Worm (Caenorhabditis elegans) whole organism, L4 larva: ENCODE results near the gene Y25C1A.14.

Experiments
- F37D6.2 ChIP-seq: sonication (generic microtip); optimal IDR thresholded peaks from 2 replicates; lab custom pipeline; 2016; ENCODE audit warnings: mild to moderate bottlenecking, missing genetic modification characterization, missing compliant biosample characterization
- Y75B8A.6 ChIP-seq: fragments of 200-800 bp; sonication (Bioruptor generic); IDR thresholded peaks from 2 replicates; pipeline ENCODE4 v1.3.6; 2022; ENCODE audit warnings: missing genetic modification reagents, missing genetic modification characterization, missing compliant biosample characterization
- aha-1 ChIP-seq: fragments of 150-350 bp; peaks from one replicate; lab custom pipeline; 2014; ENCODE audit warnings: missing biosample characterization, missing genetic modification characterization
- ceh-20 ChIP-seq: fragments of 200-800 bp; sonication (Bioruptor generic); IDR thresholded peaks from 2 replicates; pipeline ENCODE4 v1.3.6; 2022; ENCODE audit warnings: missing genetic modification reagents, missing genetic modification characterization, missing compliant biosample characterization
- ceh-28 ChIP-seq: fragments of 150-350 bp; optimal IDR thresholded peaks from 2 replicates; lab custom pipeline; 2014; ENCODE audit warnings: missing biosample characterization, missing genetic modification reagents, missing genetic modification characterization
- cey-2 ChIP-seq: sonication (generic microtip); optimal IDR thresholded peaks from 3 replicates; lab custom pipeline; 2017; ENCODE audit warnings: missing genetic modification characterization, mild to moderate bottlenecking, missing compliant biosample characterization, antibody characterized with exemption, borderline replicate concordance; ENCODE audit not compliant: insufficient read depth
- daf-8 ChIP-seq: fragments of 200-800 bp; sonication (Bioruptor generic); IDR thresholded peaks from 2 replicates; pipeline ENCODE4 v1.3.6; 2022; ENCODE audit warnings: missing genetic modification characterization, missing compliant biosample characterization
- dmd-6 ChIP-seq: fragments of 200-800 bp; sonication (Bioruptor generic); IDR thresholded peaks from 2 replicates; pipeline ENCODE4 v1.3.6; 2022; ENCODE audit warnings: missing genetic modification reagents, missing genetic modification characterization, missing compliant biosample characterization
- dpl-1 ChIP-seq: fragments of 150-350 bp; optimal IDR thresholded peaks from 2 replicates; lab custom pipeline; 2014; ENCODE audit warnings: missing biosample characterization, missing genetic modification reagents, missing genetic modification characterization
- egl-27 ChIP-seq: sonication (generic microtip); optimal IDR thresholded peaks from 3 replicates; lab custom pipeline; 2017; ENCODE audit warnings: missing biosample characterization, missing genetic modification reagents, missing genetic modification characterization
- fos-1 ChIP-seq: fragments of 150-350 bp; optimal IDR thresholded peaks from 2 replicates; lab custom pipeline; 2014; ENCODE audit warnings: missing biosample characterization, missing genetic modification characterization
- lin-1 ChIP-seq: fragments of 200-800 bp; sonication (Bioruptor generic); IDR thresholded peaks from 2 replicates; pipeline ENCODE4 v1.3.6; 2022; ENCODE audit warnings: missing genetic modification reagents, missing genetic modification characterization, missing compliant biosample characterization
- lin-39 ChIP-seq: fragments of 150-350 bp; optimal IDR thresholded peaks from 2 replicates; lab custom pipeline; 2014; ENCODE audit warnings: missing biosample characterization, missing genetic modification reagents, missing genetic modification characterization
- madf-5 ChIP-seq, 2 experiments: fragments of 200-800 bp; sonication (Bioruptor generic); IDR thresholded peaks; 2 replicates each; pipeline ENCODE4 v1.3.6; 2022; ENCODE audit warnings: missing compliant biosample characterization in 2 of 2, missing genetic modification characterization in 2 of 2
- mes-2 ChIP-seq: sonication (generic microtip); optimal IDR thresholded peaks from 2 replicates; lab custom pipeline; 2016; ENCODE audit warnings: missing genotype, mild to moderate bottlenecking, missing genetic modification characterization, missing compliant biosample characterization; ENCODE audit not compliant: poor library complexity, severe bottlenecking
- nhr-111 ChIP-seq: fragments of 200-800 bp; sonication (Bioruptor generic); optimal IDR thresholded peaks from 2 replicates; lab custom pipeline; 2018; ENCODE audit warnings: mild to moderate bottlenecking, missing genetic modification characterization, missing compliant biosample characterization
- nhr-6 ChIP-seq: fragments of 150-350 bp; optimal IDR thresholded peaks from 2 replicates; lab custom pipeline; 2014; ENCODE audit warnings: missing biosample characterization, missing genetic modification characterization
- sdz-12 ChIP-seq: fragments of 200-800 bp; sonication (Bioruptor generic); optimal IDR thresholded peaks from 2 replicates; lab custom pipeline; 2018; ENCODE audit warnings: mild to moderate bottlenecking, missing genetic modification characterization, missing compliant biosample characterization
- snpc-1.2 ChIP-seq: fragments of 200-800 bp; sonication (Bioruptor generic); IDR thresholded peaks from 2 replicates; pipeline ENCODE4 v1.3.6; 2022; ENCODE audit warnings: missing genetic modification reagents, missing genetic modification characterization, missing compliant biosample characterization
- zfp-2 ChIP-seq: sonication (generic microtip); optimal IDR thresholded peaks from 2 replicates; lab custom pipeline; 2016; ENCODE audit warnings: mild to moderate bottlenecking, missing genetic modification characterization, missing compliant biosample characterization
- zfp-3 ChIP-seq: fragments of 200-800 bp; sonication (Bioruptor generic); conservative IDR thresholded peaks from 2 replicates; pipeline ENCODE4 v1.3.6; 2022; ENCODE audit warnings: missing genetic modification reagents, missing genetic modification characterization, missing compliant biosample characterization

Gene Y25C1A.14

DNA sequence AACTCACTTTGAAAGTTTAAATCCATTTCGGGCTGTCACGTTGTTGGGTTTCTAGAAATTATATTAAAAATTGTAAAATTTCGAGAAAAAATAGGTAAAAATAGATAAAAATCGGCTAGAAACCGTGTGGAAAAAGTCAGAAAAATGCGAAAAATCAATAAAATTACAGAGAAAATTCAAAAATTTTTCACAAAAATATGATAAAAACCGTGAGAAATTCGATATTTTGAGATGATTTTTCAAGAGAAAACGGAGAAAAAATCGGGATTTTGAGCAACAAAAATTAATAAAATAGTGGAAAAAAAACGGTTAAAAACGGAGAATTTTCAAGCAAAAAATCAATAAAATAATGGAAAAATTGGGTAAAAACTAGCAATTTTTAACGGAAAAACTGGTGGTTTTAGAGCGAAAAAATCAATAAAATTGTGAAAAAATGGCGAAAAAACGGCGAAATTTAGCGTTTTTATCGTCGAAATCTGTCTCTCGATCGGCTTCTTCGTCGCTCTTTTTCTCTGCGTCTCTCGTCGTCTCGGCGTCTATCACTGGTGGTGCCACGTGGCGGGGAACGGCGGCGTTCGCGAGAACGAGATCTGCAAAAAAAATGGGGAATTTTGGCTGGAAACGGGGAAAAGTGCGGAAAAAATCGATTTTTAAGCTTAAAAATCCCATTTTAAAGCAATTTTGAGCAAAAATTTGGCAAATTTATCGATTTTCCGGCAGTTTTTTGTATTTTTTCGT, 25.6 kb downstream of the Y25C1A.14 start, which contains the start of gene Y25C1A.7:
Y25C1A.7 (minus strand) TSS at position 51 of the 738 bp plus-strand sequence.
- TF ChIP-seq lin-1 (GFP tag; lab: Robert Waterston, UW) = no peak
- no peak for TF ChIP-seq nhr-111
- no peak for TF ChIP-seq zfp-2 (tag; lab: Kevin White, UChicago)
- TF ChIP-seq ceh-20 (GFP tag; lab: Robert Waterston, UW) = no peak
- TF ChIP-seq mes-2 (tag; lab: Kevin White, UChicago) = peak; percentile 35
- no peak for TF ChIP-seq sdz-12 (GFP tag; lab: Kevin White, UChicago)

DNA sequence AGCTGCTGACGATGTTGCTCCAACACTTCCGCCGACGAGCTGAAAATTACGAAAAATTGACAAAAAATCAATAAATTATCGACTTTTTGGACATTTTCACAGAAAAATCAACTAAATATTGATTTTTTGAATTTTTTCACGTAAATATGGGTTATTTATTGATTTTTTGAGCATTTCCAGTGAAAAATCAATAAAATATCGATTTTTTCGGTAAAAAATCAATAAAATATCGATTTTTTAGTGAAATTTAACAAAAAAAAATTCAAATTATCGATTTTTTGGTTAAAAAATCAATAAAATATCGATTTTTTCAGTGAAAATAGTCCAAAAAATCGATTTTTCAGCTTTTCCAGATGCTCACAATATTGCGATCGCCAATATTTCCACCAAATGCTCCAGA, 26.6 kb downstream of the Y25C1A.14 start:
- TF ChIP-seq fos-1 (tag; lab: Kevin White, UChicago) = no peak
- TF ChIP-seq egl-27 (tag; lab: Kevin White, UChicago) = no peak
- TF ChIP-seq ceh-28 (tag; lab: Kevin White, UChicago) = peak; percentile 95
- no peak for TF ChIP-seq madf-5 (GFP tag; IDR thresholded peaks at IDR 0.05; lab: Robert Waterston, UW)

DNA sequence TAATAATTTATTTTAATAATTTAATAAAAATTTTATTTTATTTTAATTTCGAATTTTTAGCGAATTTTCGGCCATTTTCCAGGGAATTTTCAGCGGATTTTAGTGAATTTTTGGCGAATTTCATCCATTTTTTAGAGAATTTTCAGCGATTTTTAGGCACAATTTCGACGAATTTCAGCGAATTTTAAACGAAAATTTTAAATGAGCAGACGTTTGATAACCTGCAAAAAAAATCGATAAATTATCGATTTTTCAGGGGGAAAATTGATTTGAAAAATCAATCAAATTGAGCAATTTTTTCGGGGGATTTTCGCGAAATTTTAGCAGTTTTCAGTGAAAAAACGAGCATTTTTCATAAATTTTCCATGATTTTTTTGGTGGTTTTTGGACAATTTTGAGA, 28.1 kb downstream of the Y25C1A.14 start:
- no peak for TF ChIP-seq zfp-3 (GFP tag; lab: Robert Waterston, UW)
- TF ChIP-seq aha-1 (tag; lab: Kevin White, UChicago) = peak; percentile 61
- TF ChIP-seq ceh-28 (tag; lab: Kevin White, UChicago) = peak; percentile 55
- TF ChIP-seq sdz-12 (GFP tag; lab: Kevin White, UChicago) = no peak
- TF ChIP-seq daf-8 (GFP tag; lab: Robert Waterston, UW) = no peak

DNA sequence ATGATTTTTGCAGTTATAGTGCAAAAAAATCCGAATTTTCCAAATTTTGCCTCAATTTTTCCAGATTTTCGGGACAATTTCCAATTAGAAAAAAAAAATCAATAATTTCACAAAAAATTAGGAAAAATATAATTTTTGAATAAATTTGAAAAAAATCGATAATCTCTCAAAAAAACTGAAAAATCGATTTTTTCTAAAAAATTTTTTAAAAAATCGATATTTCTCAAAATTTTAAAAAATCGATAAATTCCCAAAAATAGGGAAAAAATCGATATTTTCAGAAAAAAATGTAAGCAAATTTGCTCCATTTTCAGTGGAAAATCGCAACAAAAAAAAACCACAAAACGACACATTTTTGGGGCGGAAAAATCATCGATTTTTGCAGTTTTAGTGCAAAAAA, 28.9 kb downstream of the Y25C1A.14 start:
- TF ChIP-seq aha-1 (tag; lab: Kevin White, UChicago) = peak; percentile 86
- no peak for TF ChIP-seq lin-39
- TF ChIP-seq, all 104 proteins: peak for 1

DNA sequence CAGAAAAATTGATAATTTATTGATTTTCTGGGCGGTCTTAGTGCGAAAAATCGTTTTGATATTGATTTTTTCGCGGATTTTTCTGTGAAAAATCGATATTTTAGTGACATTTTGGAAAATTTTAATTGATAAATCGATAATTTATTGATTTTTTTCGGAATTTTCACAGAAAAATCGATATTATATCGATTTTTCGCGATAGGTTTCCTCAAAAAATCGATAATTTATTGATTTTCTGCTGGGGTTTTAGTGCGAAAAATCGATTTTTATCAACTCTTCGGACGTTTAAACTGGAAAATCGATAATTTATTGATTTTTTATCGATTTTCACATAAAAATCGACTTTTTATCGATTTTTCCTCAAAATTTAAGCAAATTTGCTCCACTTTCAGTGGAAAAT, 29.3 kb downstream of the Y25C1A.14 start:
- TF ChIP-seq ceh-28 (tag; lab: Kevin White, UChicago) (peak; percentile 96), Y75B8A.6 (no peak)

DNA sequence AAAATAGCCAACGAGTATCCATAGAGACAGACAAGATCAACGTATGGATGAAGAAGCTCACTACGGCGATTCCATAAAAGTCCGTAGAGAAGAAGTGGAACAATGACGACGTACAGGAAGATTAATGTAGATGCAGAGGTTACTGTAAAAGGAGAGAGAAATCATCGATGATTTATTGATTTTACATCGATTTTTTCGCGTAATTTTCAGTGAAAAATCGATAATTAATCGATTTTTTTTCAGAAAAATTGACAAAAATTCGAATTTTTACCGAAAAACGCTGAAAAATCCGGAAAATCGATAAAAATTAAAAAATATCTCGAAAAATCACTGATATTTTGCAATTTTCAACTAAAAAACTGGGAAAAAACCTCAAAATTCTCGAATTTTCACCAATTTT, 30.4 kb downstream of the Y25C1A.14 start:
- TF ChIP-seq F37D6.2 (tag; lab: Kevin White, UChicago) (no peak), ceh-28 (tag; lab: Kevin White, UChicago) (peak; percentile 81), cey-2 (no peak)
- TF ChIP-seq, all 104 proteins: peak for 1

DNA sequence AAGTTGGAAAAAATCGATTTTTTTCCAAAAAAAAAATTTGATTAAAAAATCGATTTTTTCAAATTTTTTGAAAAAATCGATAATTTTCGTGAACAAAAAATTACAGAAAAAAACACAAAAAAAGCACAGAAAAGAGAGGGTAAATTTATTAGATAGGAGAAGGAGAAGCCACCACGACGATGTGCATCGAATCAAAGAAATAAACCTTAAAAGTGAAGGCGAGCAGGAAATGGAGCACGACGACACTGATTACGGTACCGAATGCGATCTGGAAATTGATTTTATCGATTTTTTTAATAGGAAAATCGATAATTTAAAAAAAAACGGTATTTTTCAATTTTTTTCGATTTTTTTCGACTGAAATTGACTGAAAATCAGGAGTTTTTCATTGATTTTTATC, 31.7 kb downstream of the Y25C1A.14 start:
- TF ChIP-seq ceh-28 (tag; lab: Kevin White, UChicago) = peak; percentile 12
- no peak for TF ChIP-seq lin-1 (GFP tag; lab: Robert Waterston, UW)

DNA sequence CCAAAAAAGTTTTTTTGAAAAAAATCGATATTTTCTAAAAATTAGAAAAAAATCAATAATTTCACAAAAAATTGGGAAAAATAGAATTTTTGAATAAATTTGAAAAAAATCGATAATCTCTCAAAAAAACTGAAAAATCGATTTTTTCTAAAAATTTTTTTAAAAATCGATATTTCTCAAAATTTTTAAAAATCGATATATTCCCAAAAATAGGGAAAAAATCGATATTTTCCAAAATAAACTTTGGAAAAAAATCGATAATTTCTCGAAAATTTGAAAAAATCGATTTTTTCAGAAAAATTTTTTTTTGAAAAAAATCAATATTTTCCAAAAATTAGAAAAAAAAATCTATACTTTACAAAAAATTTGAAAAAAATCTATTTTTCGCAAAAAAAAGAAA, 32.1 kb downstream of the Y25C1A.14 start:
- TF ChIP-seq dmd-6 (GFP tag; lab: Robert Waterston, UW) (no peak), ceh-28 (tag; lab: Kevin White, UChicago) (peak; percentile 70)

DNA sequence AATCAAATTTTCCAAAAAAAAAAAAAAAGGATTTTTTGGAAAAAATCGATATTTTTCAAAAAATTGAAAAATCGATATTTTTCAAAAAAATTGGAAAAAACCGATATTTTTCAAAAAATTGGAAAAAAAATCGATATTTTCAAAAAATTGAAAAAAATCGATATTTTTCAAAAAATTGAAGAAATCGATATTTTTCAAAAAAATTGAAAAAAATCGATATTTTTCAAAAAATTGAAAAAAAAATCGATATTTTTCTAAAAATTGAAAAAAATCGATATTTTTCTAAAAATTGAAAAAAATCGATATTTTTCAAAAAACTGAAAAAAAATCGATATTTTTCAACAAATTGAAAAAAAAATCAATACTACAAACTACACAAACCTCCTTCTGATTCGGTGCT, 32.8 kb downstream of the Y25C1A.14 start:
- no peak for TF ChIP-seq dpl-1 (GFP tag; lab: Kevin White, UChicago)
- peak; percentile 77 for TF ChIP-seq ceh-28 (tag; lab: Kevin White, UChicago)
- TF ChIP-seq, all 104 proteins: peak for 1

DNA sequence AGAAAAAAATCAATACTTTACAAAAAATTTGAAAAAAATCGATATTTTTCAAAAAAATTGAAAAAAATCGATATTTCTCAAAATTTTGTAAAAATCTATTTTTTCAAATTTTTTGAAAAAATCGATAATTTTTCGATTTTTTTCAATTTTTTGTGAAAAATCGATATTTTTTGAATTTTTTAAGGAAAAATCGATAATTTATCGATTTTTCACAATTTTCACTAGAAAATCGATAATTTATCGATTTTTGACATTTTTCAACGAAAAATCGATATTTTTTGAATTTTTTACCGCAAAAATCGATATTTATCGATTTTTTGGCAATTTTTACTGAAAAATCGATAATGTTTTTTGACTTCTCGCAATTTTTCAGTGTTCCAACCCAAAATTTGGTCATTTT, 33.4 kb downstream of the Y25C1A.14 start:
- TF ChIP-seq ceh-28 (tag; lab: Kevin White, UChicago) (peak; percentile 94), snpc-1.2 (GFP tag; lab: Robert Waterston, UW) (no peak), zfp-3 (GFP tag; lab: Robert Waterston, UW) (no peak), nhr-6 (tag; lab: Kevin White, UChicago) (no peak)
